Worm (Caenorhabditis elegans): Measurements from ENCODE around the gene egl-18.

ce11 chrIV:1902022-1902421 is at the start of gene egl-18:
- TF ChIP-seq lin-11 (tag; optimal IDR thresholded peaks at IDR 0.05) (no peak), ceh-45 (GFP tag; IDR thresholded peaks at IDR 0.05) (no peak), nfya-1 (tag; optimal IDR thresholded peaks at IDR 0.05) (no peak), F13H6.1 (tag; optimal IDR thresholded peaks at IDR 0.05) (no peak), gmeb-2 (tag; optimal IDR thresholded peaks at IDR 0.05) (no peak), tbx-2 (tag; optimal IDR thresholded peaks at IDR 0.05) (no peak), ref-2 (tag; optimal IDR thresholded peaks at IDR 0.05) (no peak)

Measured in whole organism, late embryonic.